Worm (Caenorhabditis elegans): Measurements from ENCODE around the gene K06G5.1.

K06G5.1 gene

DNA sequence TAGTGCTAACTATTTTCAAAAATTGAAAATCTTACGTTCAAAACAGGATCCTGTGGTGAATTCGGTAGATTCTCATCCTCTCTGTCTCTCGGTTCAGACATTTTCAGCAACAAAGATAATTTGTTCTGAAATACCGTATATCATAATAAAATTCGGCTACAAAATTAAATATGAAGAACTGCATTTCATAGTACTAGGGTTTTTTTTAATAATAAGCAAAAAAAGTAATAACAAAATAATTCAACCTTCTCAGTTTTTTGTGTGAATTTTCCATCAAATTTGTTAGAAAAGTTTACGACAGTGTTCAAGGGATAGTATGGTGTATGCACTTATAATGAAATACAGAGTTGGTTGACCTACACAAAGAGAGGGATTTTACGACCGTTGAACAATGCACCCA lies 8.4 kb downstream of the K06G5.1 start, which contains the start of gene K06G5.3:
TSS of gene K06G5.3 (minus strand) at position 101 of the 400 bp plus-strand sequence.
- no peak for TF ChIP-seq dao-5 (tag; optimal IDR thresholded peaks at IDR 0.05)
- no peak for TF ChIP-seq him-1 (tag; optimal IDR thresholded peaks at IDR 0.05)
- TF ChIP-seq W03F9.2 (tag; optimal IDR thresholded peaks at IDR 0.05): no peak

DNA sequence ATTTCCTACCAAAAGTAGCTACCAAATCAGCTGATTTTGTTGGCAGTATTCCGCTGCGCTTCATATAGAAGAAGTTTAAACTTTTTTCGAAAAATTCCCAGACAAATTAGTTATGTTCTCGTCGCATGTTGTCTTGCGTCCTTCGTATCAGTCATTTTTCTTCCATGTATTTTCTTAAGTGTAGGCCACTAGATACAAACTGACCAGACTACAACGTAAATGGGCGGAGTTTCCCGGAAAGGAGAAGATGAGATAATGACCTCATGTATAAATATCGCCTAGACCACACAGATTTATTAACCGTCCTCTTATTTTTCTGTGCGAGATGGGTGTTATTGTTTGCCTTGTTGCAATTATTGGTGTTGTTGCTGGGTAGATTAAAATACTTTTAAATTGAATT lies 10.5 kb downstream of the K06G5.1 start, which contains the start of gene cyp-13B2:
TSS of gene cyp-13B2 (plus strand) at position 301 of the 400 bp plus-strand sequence.
- TF ChIP-seq him-1 (tag; optimal IDR thresholded peaks at IDR 0.05): no peak
- TF ChIP-seq W03F9.2 (tag; optimal IDR thresholded peaks at IDR 0.05): no peak
- no peak for TF ChIP-seq dao-5 (tag; optimal IDR thresholded peaks at IDR 0.05)

DNA sequence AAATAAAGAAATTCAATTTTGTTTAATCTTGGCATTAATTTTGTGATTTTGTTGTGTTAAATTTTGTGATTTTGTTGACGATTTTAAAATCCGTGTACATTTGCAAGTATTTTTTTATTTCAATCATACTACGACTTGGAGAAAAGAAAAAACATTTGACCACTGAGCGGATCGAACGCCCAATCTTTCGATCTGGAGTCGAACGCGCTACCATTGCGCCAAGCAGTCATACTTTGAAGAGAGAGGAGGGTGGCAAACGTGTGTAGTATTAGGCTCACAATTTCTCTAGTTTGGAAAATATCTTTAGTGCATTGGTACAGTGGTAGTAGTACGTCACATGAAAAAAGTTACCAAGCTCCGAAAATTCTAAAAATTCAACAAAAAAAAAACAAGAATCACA lies 14.0 kb downstream of the K06G5.1 start:
- no peak for TF ChIP-seq W03F9.2 (tag; optimal IDR thresholded peaks at IDR 0.05)
- TF ChIP-seq him-1 (tag; optimal IDR thresholded peaks at IDR 0.05): no peak
- TF ChIP-seq dao-5 (tag; optimal IDR thresholded peaks at IDR 0.05): no peak

DNA sequence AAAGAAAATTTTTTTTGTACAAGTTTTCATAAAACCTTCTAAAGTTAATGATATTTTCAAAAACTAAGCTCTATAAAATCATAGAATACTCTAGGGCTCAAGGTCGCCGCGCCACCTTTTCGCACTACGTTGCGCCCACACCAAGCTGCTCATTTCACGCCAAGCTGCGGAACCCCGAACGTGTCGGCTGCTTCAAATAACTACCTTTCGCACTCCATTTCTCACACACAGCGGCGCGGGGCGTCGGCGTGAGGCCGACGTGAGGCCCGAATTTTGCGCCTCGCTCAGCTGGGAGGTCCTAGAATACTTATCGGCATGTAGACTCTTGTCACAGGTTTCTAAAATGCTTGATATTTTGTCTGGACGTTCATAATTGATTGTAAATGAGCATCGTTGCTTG lies 17.2 kb downstream of the K06G5.1 start:
- TF ChIP-seq dao-5 (tag; optimal IDR thresholded peaks at IDR 0.05) (no peak), him-1 (tag; optimal IDR thresholded peaks at IDR 0.05) (no peak), W03F9.2 (tag; optimal IDR thresholded peaks at IDR 0.05) (no peak)

DNA sequence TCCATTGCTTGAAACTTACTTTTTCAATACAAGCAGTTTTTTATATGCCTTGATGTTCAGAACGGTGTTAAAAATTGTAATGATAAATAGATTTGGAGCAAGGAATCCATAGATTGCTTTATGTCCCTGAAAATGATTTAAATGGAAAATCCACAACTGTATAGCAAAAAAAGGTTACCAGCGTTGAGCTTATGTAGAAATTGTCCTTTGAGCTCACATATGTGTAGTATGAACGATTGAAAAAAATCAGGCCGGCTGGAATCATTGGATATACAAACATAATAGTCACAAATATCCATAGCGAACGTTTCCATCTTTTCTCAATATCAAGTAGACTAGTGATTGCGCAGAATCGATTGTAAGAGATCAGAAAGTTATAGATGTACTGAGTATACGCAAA lies 19.6 kb downstream of the K06G5.1 start, which contains the start of gene srg-36:
TSS of gene srg-36 (minus strand) at position 101 of the 400 bp plus-strand sequence.
- no peak for TF ChIP-seq W03F9.2 (tag; optimal IDR thresholded peaks at IDR 0.05)
- no peak for TF ChIP-seq dao-5 (tag; optimal IDR thresholded peaks at IDR 0.05)
- TF ChIP-seq him-1 (tag; optimal IDR thresholded peaks at IDR 0.05): no peak

DNA sequence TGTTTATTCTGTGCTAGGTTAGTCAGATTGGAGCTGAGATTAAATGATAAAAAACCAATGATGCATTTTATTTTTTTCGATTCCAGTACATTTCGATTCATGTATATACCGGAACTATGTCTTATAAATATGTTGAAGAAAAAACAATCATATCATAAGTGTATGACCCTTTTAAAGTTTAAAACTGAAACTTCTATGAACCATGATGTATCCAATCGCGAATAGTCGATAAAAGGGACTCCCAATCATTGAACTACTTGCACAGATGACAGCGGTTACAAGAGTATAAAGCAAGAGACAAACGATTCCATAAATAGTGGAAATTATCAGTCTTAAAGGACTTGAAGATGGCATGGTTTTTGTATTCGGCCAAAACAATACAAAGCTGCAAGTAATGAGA lies 20.2 kb downstream of the K06G5.1 start, which contains the start of gene srg-37:
TSS of gene srg-37 (minus strand) at position 101 of the 400 bp plus-strand sequence.
- TF ChIP-seq W03F9.2 (tag; optimal IDR thresholded peaks at IDR 0.05) (no peak), him-1 (tag; optimal IDR thresholded peaks at IDR 0.05) (no peak), dao-5 (tag; optimal IDR thresholded peaks at IDR 0.05) (no peak)

DNA sequence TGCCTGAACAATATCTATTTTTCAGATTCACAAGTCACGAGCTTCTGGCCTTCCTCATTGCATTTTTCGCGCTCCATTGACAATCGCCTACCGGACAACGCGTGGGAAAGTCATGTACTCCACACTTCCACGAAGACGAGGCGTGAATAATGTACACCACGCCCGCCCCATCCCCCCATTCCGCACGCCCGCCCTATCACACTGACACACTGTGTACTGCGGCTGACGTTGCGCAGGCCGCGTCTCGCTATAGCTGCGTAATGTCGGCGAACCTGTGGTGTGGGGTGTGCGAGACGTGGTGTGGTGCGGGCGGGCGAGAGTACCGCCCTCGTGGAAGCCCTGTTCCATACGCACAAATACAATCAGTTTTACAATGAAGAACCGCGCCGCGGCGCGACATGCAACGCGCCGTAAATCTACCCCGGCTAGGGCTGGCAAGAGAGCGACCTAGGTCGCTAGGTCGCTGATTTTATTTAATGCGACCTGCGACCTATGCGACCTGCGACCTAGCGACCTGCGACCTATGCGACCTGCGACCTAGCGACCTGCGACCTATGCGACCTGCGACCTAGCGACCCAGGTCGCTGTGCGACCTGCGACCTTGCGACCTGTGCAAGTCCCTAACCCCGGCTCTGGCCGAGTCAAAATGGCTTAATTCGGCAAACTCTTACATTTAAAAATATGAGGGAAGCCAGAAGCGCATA lies 21.5 kb downstream of the K06G5.1 start:
- TF ChIP-seq dao-5 (tag; optimal IDR thresholded peaks at IDR 0.05) (no peak), W03F9.2 (tag; optimal IDR thresholded peaks at IDR 0.05) (no peak), him-1 (tag; optimal IDR thresholded peaks at IDR 0.05) (no peak)

DNA sequence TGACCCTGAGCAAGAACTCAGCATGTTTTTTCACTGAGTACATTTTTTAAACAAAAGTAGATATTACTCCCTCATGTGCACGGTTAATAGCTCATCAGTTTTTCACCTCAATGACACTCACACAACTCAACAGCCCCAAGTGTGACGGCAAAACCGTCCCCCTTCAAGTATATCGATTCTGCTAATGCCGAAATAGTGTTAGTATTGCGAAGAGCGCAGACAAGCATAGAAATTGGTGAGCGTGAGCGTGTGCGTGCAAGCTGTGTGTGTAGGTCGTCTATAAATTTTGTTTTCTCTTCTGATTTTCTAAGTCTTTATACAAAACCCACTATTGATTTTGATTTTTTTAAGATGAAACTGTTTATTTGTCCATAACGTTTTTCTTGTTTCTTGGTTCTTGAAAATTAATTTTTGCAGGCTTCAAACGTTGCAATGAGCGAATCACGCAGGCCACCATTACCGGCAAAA lies 23.6 kb downstream of the K06G5.1 start, which contains the start of gene K04C1.2:
TSS of gene K04C1.2 (plus strand) at position 418 of the 468 bp plus-strand sequence.
- TF ChIP-seq dao-5 (tag; optimal IDR thresholded peaks at IDR 0.05): no peak
- no peak for TF ChIP-seq W03F9.2 (tag; optimal IDR thresholded peaks at IDR 0.05)
- no peak for TF ChIP-seq him-1 (tag; optimal IDR thresholded peaks at IDR 0.05)

DNA sequence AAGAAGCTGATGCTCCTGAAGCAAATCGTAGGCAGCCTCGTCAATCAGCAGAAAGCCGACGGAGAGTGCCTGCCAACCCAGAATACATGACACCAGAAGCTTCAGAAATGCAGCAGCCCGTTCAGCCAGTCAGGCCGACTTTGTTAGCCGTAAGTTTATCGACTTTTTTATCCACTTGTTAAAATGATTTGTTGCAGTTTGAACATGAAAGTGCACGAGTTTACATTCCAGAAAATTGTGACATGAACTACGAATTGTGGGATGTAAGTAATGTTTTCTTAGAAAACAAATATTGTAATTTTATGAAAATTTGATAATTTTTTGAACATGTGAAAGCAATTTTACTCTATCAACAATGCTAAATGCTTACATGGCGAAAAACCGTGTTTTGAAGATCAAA lies 25.4 kb downstream of the K06G5.1 start:
- TF ChIP-seq dao-5 (tag; optimal IDR thresholded peaks at IDR 0.05): no peak
- TF ChIP-seq him-1 (tag; optimal IDR thresholded peaks at IDR 0.05): no peak
- no peak for TF ChIP-seq W03F9.2 (tag; optimal IDR thresholded peaks at IDR 0.05)

DNA sequence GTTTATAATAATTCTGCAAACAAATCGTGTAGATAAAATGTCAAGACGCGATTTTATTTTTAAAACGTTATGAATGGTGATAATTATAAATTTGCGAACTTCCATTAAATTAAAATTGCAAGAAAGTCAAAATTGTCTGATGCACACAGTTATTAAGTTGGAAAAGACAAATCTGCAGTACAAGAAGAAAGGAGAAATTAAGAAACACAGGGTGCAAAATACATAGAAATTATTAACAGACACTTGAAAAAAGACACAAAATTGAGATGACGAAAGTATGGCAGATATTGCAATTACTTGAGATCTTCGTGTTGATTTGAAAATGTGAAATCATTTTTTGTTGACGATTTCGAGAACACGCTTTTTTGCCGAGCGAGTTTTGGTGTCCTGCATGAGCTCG lies 26.8 kb downstream of the K06G5.1 start:
- TF ChIP-seq dao-5 (tag; optimal IDR thresholded peaks at IDR 0.05) (no peak), W03F9.2 (tag; optimal IDR thresholded peaks at IDR 0.05) (no peak), him-1 (tag; optimal IDR thresholded peaks at IDR 0.05) (no peak)

DNA sequence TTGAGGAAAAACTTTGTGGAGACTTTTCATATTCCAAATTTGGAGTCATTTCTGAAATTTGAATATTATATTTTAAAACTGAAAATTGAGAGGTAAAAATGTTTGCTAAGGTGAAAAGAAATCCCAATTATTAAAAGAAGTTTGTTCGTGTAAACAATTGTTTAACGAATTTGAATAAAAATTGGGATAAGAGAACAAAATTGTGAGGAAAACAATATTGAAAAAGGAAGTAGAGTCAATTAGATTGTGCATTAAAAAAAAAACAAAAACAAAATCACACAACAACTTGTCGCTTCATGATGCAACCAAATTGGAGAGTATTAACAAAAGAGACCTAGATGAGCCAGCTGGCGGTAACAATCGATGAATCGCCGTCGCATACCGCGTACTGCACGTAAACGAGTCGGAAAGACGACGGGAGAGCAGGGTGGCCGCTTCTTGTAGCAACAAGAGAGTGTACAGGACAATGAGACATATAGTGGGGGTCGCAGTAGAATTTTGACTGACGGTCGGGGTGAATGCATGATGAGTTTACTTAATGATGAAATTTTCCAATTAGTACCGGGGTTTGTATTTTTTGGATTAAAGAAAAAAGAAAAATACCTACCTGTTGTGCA lies 28.7 kb downstream of the K06G5.1 start, which contains the start of gene K04C1.3:
TSS of gene K04C1.3 (minus strand) at position 51 of the 617 bp plus-strand sequence.
- TF ChIP-seq him-1 (tag; optimal IDR thresholded peaks at IDR 0.05) (no peak), W03F9.2 (tag; optimal IDR thresholded peaks at IDR 0.05) (no peak), dao-5 (tag; optimal IDR thresholded peaks at IDR 0.05) (no peak)

DNA sequence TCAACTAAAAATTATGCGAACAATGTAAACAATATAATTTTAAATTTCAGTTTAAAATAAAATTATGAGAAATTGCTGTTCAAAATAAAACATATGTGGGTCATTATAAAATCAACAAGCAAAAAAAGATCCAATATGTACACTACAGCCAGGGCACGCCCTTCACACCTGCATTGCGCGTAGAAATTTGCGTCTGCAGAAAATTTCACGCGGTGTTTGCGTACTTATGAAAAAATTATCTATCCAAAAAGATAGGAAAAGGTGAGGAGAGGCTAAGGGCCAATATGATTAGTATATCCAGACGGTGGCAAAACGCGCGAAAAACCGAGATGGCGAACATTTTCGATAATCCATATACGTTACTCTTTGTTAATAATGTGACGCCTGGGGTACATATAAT lies 29.7 kb downstream of the K06G5.1 start:
- TF ChIP-seq him-1 (tag; optimal IDR thresholded peaks at IDR 0.05): no peak

DNA sequence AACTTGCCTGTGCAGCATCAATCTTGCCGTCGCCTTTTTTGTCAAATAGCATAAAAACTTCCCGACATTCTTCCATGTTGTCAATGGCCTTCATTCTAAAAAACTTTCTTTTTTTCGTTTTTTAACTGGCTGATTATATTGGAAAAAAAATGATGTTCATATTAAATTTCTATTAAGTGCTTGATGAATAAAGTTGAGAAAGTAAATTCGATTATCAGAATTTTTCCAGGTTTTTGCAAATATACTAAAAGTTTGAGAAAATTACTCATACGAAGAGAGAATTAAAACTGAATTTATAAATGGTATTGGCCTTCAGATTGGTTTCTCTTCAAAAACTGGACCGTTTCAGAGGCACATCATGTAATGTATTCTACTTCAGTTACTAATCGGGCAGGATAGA lies 31.7 kb downstream of the K06G5.1 start, which contains the start of gene mlc-6:
TSS of gene mlc-6 (minus strand) at position 101 of the 400 bp plus-strand sequence.
- TF ChIP-seq W03F9.2 (tag; optimal IDR thresholded peaks at IDR 0.05): no peak
- TF ChIP-seq dao-5 (tag; optimal IDR thresholded peaks at IDR 0.05): no peak
- TF ChIP-seq him-1 (tag; optimal IDR thresholded peaks at IDR 0.05): no peak

DNA sequence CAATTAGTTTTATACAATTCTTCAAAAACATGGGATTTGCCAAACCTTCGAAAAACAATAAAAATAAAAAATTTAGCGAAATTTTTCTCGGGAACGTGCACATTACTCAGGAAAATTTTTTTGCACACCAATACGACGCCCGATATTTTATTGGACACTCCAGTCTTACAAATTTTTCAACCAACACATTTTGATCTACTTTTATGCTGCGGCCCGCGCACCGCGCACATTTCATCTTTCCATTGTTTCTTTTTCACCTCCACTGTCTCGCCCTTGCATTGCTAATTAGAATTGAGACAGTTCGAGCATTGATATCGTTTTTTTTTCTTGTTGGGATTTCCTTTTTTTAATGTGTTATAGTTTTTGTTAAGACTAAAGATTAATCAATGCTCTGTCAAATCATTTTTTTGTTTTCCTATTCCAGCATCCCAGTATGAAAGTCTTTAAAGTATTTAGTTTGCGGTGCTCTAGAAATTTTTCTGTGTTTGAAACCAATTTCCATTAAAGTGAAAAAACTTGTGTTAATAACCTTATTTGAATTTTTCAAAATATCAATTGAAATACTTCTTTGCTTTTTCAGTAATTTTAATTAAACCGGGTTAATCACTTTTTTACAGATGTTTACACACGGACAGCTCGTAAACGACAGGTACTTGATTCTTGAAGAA lies 32.8 kb downstream of the K06G5.1 start, which contains the start of gene K04C1.5:
TSS of gene K04C1.5 (plus strand) at position 618 of the 668 bp plus-strand sequence.
- TF ChIP-seq him-1 (tag; optimal IDR thresholded peaks at IDR 0.05) (no peak), W03F9.2 (tag; optimal IDR thresholded peaks at IDR 0.05) (no peak), dao-5 (tag; optimal IDR thresholded peaks at IDR 0.05) (no peak)
